Worm (Caenorhabditis elegans): ENCODE measurements around the gene twk-10.
A peak's percentile ranks its signal among the peaks of the same experiment; 100 is the strongest.

twk-10 gene

ce11 chrV:6565851-6566386 is 13.8 kb downstream of the twk-10 start, which contains the start of gene K04A8.1:
Gene K04A8.1 (plus strand): TSS chrV:6566336.
- TF ChIP-seq egl-13 (tag; optimal IDR thresholded peaks at IDR 0.05) (no peak), Y116A8C.19 (tag; optimal IDR thresholded peaks at IDR 0.05; ENCODE audit: borderline replicate concordance) (no peak), nhr-19 (GFP tag; conservative IDR thresholded peaks at IDR 0.05) (no peak), snpc-4 (tag; optimal IDR thresholded peaks at IDR 0.05) (no peak), F16B12.6 (tag; optimal IDR thresholded peaks at IDR 0.05) (no peak), unc-62 (GFP tag; optimal IDR thresholded peaks at IDR 0.05) (no peak), pax-3 (tag; optimal IDR thresholded peaks at IDR 0.05) (no peak), elt-2 (tag; optimal IDR thresholded peaks at IDR 0.05) (peak; percentile 4)

ce11 chrV:6575406-6576130 is 23.4 kb downstream of the twk-10 start, which contains the start of gene fut-2:
Gene fut-2 (minus strand): TSS chrV:6575890.
- TF ChIP-seq aha-1 (tag; optimal IDR thresholded peaks at IDR 0.05) (no peak), F16B12.6 (tag; optimal IDR thresholded peaks at IDR 0.05) (no peak), nhr-47 (tag; optimal IDR thresholded peaks at IDR 0.05) (no peak), lin-14 (GFP tag; optimal IDR thresholded peaks at IDR 0.05) (no peak), efl-1 (optimal IDR thresholded peaks at IDR 0.05) (no peak), efl-1 (GFP tag; optimal IDR thresholded peaks at IDR 0.05 in 1 of 2) (peak in 1 of 2 experiments; percentile 28), lsy-2 (tag; optimal IDR thresholded peaks at IDR 0.05) (no peak), lin-35 (GFP tag; optimal IDR thresholded peaks at IDR 0.05) (peak in 1 of 2 experiments; percentile 12), zip-4 (GFP tag; optimal IDR thresholded peaks at IDR 0.05) (no peak), lin-13 (GFP tag; optimal IDR thresholded peaks at IDR 0.05) (no peak), mef-2 (tag; optimal IDR thresholded peaks at IDR 0.05) (no peak), pax-3 (tag; optimal IDR thresholded peaks at IDR 0.05) (no peak), nhr-12 (tag; optimal IDR thresholded peaks at IDR 0.05) (no peak), grh-1 (GFP tag; IDR thresholded peaks at IDR 0.05) (no peak), unc-30 (tag; optimal IDR thresholded peaks at IDR 0.05) (no peak), ceh-88 (GFP tag; IDR thresholded peaks at IDR 0.05) (no peak), irx-1 (tag; optimal IDR thresholded peaks at IDR 0.05) (no peak), sox-4 (tag; optimal IDR thresholded peaks at IDR 0.05) (no peak), fkh-8 (tag; optimal IDR thresholded peaks at IDR 0.05) (no peak), elt-2 (tag; optimal IDR thresholded peaks at IDR 0.05) (peak; percentile 85)

- TF ChIP-seq egl-13 (tag; optimal IDR thresholded peaks at IDR 0.05) (no peak), lsy-2 (tag; optimal IDR thresholded peaks at IDR 0.05) (no peak), unc-86 (tag; optimal IDR thresholded peaks at IDR 0.05) (no peak), ztf-11 (tag; optimal IDR thresholded peaks at IDR 0.05) (no peak), ceh-90 (tag; optimal IDR thresholded peaks at IDR 0.05) (no peak), fkh-10 (GFP tag; optimal IDR thresholded peaks at IDR 0.05) (no peak), alr-1 (tag; optimal IDR thresholded peaks at IDR 0.05; ENCODE audit: borderline replicate concordance) (no peak), ama-1 (optimal IDR thresholded peaks at IDR 0.05) (no peak), mef-2 (tag; optimal IDR thresholded peaks at IDR 0.05) (no peak), pag-3 (tag; optimal IDR thresholded peaks at IDR 0.05; ENCODE audit: borderline replicate concordance, insufficient read depth) (no peak), jun-1 (tag; optimal IDR thresholded peaks at IDR 0.05) (no peak), mep-1 (tag; optimal IDR thresholded peaks at IDR 0.05) (no peak), vab-15 (tag; optimal IDR thresholded peaks at IDR 0.05) (no peak), sup-37 (GFP tag; optimal IDR thresholded peaks at IDR 0.05) (no peak), nhr-71 (tag; optimal IDR thresholded peaks at IDR 0.05) (no peak)
These were observed 24.4 kb downstream of the twk-10 start, which contains the start of gene EGAP9.4 for ce11 chrV:6576567-6576966. Gene EGAP9.4 (plus strand): TSS chrV:6576867.

All from whole organism, L1 larva.